Fruit fly (Drosophila melanogaster) whole organism, embryonic: ENCODE data around the gene CG33947.
A peak's percentile ranks its signal among the peaks of the same experiment; 100 is the strongest.

Experiments used
- Atf6 ChIP-seq: fragments of 200-800 bp; sonication (Bioruptor generic); IDR thresholded peaks from 2 replicates; pipeline ENCODE4 v1.3.6; 2022; ENCODE audit warnings: missing biosample characterization, missing genetic modification characterization
- CG1024 ChIP-seq: fragments of 200-800 bp; sonication (Bioruptor generic); IDR thresholded peaks from 2 replicates; pipeline ENCODE4 v1.3.6; 2022; ENCODE audit warnings: missing biosample characterization, missing genetic modification characterization
- CG10543 ChIP-seq: fragments of 200-800 bp; sonication (Bioruptor generic); optimal IDR thresholded peaks from 3 replicates; lab custom pipeline; 2017; ENCODE audit warnings: missing biosample characterization, mild to moderate bottlenecking, missing genetic modification characterization, moderate library complexity
- CG10979 ChIP-seq: fragments of 200-800 bp; sonication (Bioruptor generic); optimal IDR thresholded peaks from 2 replicates; lab custom pipeline; 2018; ENCODE audit warnings: missing biosample characterization, mild to moderate bottlenecking, missing genetic modification characterization, moderate library complexity
- CG11085 ChIP-seq: fragments of 200-800 bp; sonication (Bioruptor generic); IDR thresholded peaks from 2 replicates; pipeline ENCODE4 v1.3.6; 2022; ENCODE audit warnings: missing biosample characterization, missing genetic modification characterization
- CG11696 ChIP-seq: fragments of 200-800 bp; sonication (Bioruptor generic); IDR thresholded peaks from 2 replicates; pipeline ENCODE4 v1.3.6; 2022; ENCODE audit warnings: missing biosample characterization, missing genetic modification characterization
- CG12659 ChIP-seq: fragments of 200-800 bp; sonication (Bioruptor generic); optimal IDR thresholded peaks from 3 replicates; lab custom pipeline; 2017; ENCODE audit warnings: mild to moderate bottlenecking, missing biosample characterization, missing genetic modification reagents, missing genetic modification characterization
- CG18599 ChIP-seq: fragments of 200-800 bp; sonication (Bioruptor generic); optimal IDR thresholded peaks from 3 replicates; lab custom pipeline; 2017; ENCODE audit warnings: missing biosample characterization, missing genetic modification characterization, mild to moderate bottlenecking, moderate library complexity, missing genetic modification reagents
- CG18764 ChIP-seq: fragments of 200-800 bp; sonication (Bioruptor generic); optimal IDR thresholded peaks from 3 replicates; lab custom pipeline; 2016; ENCODE audit warnings: missing biosample characterization, missing genetic modification characterization
- CG31365 ChIP-seq: fragments of 200-800 bp; sonication (Bioruptor generic); optimal IDR thresholded peaks from 2 replicates; lab custom pipeline; 2018; ENCODE audit warnings: missing biosample characterization, mild to moderate bottlenecking, missing genetic modification characterization
- CG3407 ChIP-seq: fragments of 200-800 bp; sonication (Bioruptor generic); optimal IDR thresholded peaks from 2 replicates; lab custom pipeline; 2018; ENCODE audit warnings: missing biosample characterization, mild to moderate bottlenecking, missing genetic modification characterization
- CG3847 ChIP-seq: fragments of 200-800 bp; sonication (Bioruptor generic); IDR thresholded peaks from 2 replicates; pipeline ENCODE4 v1.3.6; 2022; ENCODE audit warnings: missing biosample characterization, missing genetic modification characterization
- CG6254 ChIP-seq: fragments of 200-800 bp; sonication (Bioruptor generic); optimal IDR thresholded peaks from 3 replicates; lab custom pipeline; 2017; ENCODE audit warnings: mild to moderate bottlenecking, missing biosample characterization, missing genetic modification reagents, missing genetic modification characterization
- CG7357 ChIP-seq: fragments of 200-800 bp; sonication (Bioruptor generic); IDR thresholded peaks from 3 replicates; pipeline ENCODE4 v1.3.6; 2022; ENCODE audit warnings: missing biosample characterization, missing genetic modification characterization
- CG7786 ChIP-seq: fragments of 200-800 bp; sonication (Bioruptor generic); optimal IDR thresholded peaks from 2 replicates; lab custom pipeline; 2016; ENCODE audit warnings: missing biosample characterization, missing genetic modification characterization
- CG7963 ChIP-seq: fragments of 200-800 bp; sonication (Bioruptor generic); IDR thresholded peaks from 3 replicates; pipeline ENCODE4 v1.3.6; 2022; ENCODE audit warnings: missing biosample characterization, missing genetic modification characterization; ENCODE audit not compliant: partially characterized antibody
- CG8290 ChIP-seq, 3 experiments: fragments of 200-800 bp; sonication (Bioruptor generic); optimal IDR thresholded peaks; 2 replicates each; lab custom pipeline; 2016 to 2019; ENCODE audit warnings: missing biosample characterization in 3 of 3, missing genetic modification characterization in 3 of 3, mild to moderate bottlenecking in 2 of 3, moderate library complexity in 1 of 3
- CHES-1-like ChIP-seq: fragments of 200-800 bp; sonication (Bioruptor generic); optimal IDR thresholded peaks from 2 replicates; lab custom pipeline; 2016; ENCODE audit warnings: missing biosample characterization, missing genetic modification characterization
- Deaf1 ChIP-seq: fragments of 200-800 bp; optimal IDR thresholded peaks from 3 replicates; lab custom pipeline; 2019; ENCODE audit warnings: missing biosample characterization, mild to moderate bottlenecking, missing genetic modification characterization, moderate library complexity
- Doc2 ChIP-seq: fragments of 200-800 bp; sonication (Bioruptor generic); IDR thresholded peaks from 2 replicates; pipeline ENCODE4 v1.3.6; 2022; ENCODE audit warnings: missing biosample characterization, missing genetic modification characterization
- Dp ChIP-seq: fragments of 200-800 bp; sonication (Bioruptor generic); optimal IDR thresholded peaks from 2 replicates; lab custom pipeline; 2018; ENCODE audit warnings: missing biosample characterization, mild to moderate bottlenecking, missing genetic modification characterization, moderate library complexity
- H15 ChIP-seq: fragments of 200-800 bp; sonication (Bioruptor generic); IDR thresholded peaks from 3 replicates; pipeline ENCODE4 v1.3.6; 2022; ENCODE audit warnings: missing biosample characterization, missing genetic modification characterization
- Hey ChIP-seq: fragments of 200-800 bp; sonication (Bioruptor generic); optimal IDR thresholded peaks from 3 replicates; lab custom pipeline; 2018; ENCODE audit warnings: missing biosample characterization, mild to moderate bottlenecking, missing genetic modification characterization
- Hsf ChIP-seq: fragments of 200-800 bp; sonication (Bioruptor generic); optimal IDR thresholded peaks from 3 replicates; lab custom pipeline; 2016; ENCODE audit warnings: missing biosample characterization, missing genetic modification characterization
- MESR4 ChIP-seq: fragments of 200-800 bp; sonication (Bioruptor generic); optimal IDR thresholded peaks from 2 replicates; lab custom pipeline; 2018; ENCODE audit warnings: missing biosample characterization, mild to moderate bottlenecking, missing genetic modification characterization, moderate library complexity
- Mes4 ChIP-seq: fragments of 200-800 bp; sonication (Bioruptor generic); optimal IDR thresholded peaks from 2 replicates; lab custom pipeline; 2016; ENCODE audit warnings: missing biosample characterization, missing genetic modification characterization
- NC2β ChIP-seq: fragments of 200-800 bp; sonication (Bioruptor generic); optimal IDR thresholded peaks from 2 replicates; lab custom pipeline; 2016; ENCODE audit warnings: missing biosample characterization, missing genetic modification characterization
- NK7.1 ChIP-seq: fragments of 200-800 bp; sonication (Bioruptor generic); optimal IDR thresholded peaks from 3 replicates; lab custom pipeline; 2016; ENCODE audit warnings: missing biosample characterization, missing genetic modification characterization
- Rfx ChIP-seq: fragments of 200-800 bp; sonication (Bioruptor generic); IDR thresholded peaks from 2 replicates; pipeline ENCODE4 v1.3.6; 2022; ENCODE audit warnings: missing biosample characterization, missing genetic modification characterization
- Six4 ChIP-seq: fragments of 200-800 bp; sonication (Bioruptor generic); optimal IDR thresholded peaks from 2 replicates; lab custom pipeline; 2016; ENCODE audit warnings: missing biosample characterization, missing genetic modification characterization
- Sox100B ChIP-seq: fragments of 200-800 bp; sonication (Bioruptor generic); optimal IDR thresholded peaks from 3 replicates; lab custom pipeline; 2018; ENCODE audit warnings: missing biosample characterization, mild to moderate bottlenecking, missing genetic modification characterization
- ac ChIP-seq: fragments of 200-800 bp; sonication (Bioruptor generic); optimal IDR thresholded peaks from 3 replicates; lab custom pipeline; 2017; ENCODE audit warnings: missing biosample characterization, mild to moderate bottlenecking, missing genetic modification characterization
- bcd ChIP-seq: fragments of 200-800 bp; sonication (Bioruptor generic); optimal IDR thresholded peaks from 2 replicates; lab custom pipeline; 2017; ENCODE audit warnings: missing biosample characterization, mild to moderate bottlenecking, missing genetic modification characterization
- bigmax ChIP-seq: fragments of 200-800 bp; sonication (Bioruptor generic); optimal IDR thresholded peaks from 2 replicates; lab custom pipeline; 2018; ENCODE audit warnings: missing biosample characterization, mild to moderate bottlenecking, missing genetic modification characterization
- cato ChIP-seq: fragments of 200-800 bp; sonication (Bioruptor generic); optimal IDR thresholded peaks from 2 replicates; lab custom pipeline; 2016; ENCODE audit warnings: missing biosample characterization, missing genetic modification characterization, borderline replicate concordance
- caup ChIP-seq: fragments of 200-800 bp; sonication (Bioruptor generic); optimal IDR thresholded peaks from 3 replicates; lab custom pipeline; 2017; ENCODE audit warnings: missing biosample characterization, mild to moderate bottlenecking, missing genetic modification characterization, moderate library complexity; ENCODE audit not compliant: severe bottlenecking
- danr ChIP-seq: fragments of 200-800 bp; sonication (Bioruptor generic); IDR thresholded peaks from 2 replicates; pipeline ENCODE4 v1.3.6; 2022; ENCODE audit warnings: missing biosample characterization, missing genetic modification characterization
- dm ChIP-seq: fragments of 200-800 bp; sonication (Bioruptor generic); optimal IDR thresholded peaks from 3 replicates; lab custom pipeline; 2016; ENCODE audit warnings: missing biosample characterization, missing genetic modification characterization
- ewg ChIP-seq: fragments of 200-800 bp; sonication (Bioruptor generic); optimal IDR thresholded peaks from 3 replicates; lab custom pipeline; 2017; ENCODE audit warnings: mild to moderate bottlenecking, missing biosample characterization, missing genetic modification reagents, missing genetic modification characterization
- exex ChIP-seq: fragments of 200-800 bp; sonication (Bioruptor generic); optimal IDR thresholded peaks from 4 replicates; lab custom pipeline; 2018; ENCODE audit warnings: missing biosample characterization, mild to moderate bottlenecking, missing genetic modification characterization, moderate library complexity
- gem ChIP-seq: fragments of 200-800 bp; sonication (Bioruptor generic); optimal IDR thresholded peaks from 2 replicates; lab custom pipeline; 2019; ENCODE audit warnings: missing biosample characterization, mild to moderate bottlenecking, missing genetic modification characterization, moderate library complexity
- gsb ChIP-seq: fragments of 200-800 bp; sonication (Bioruptor generic); IDR thresholded peaks from 2 replicates; pipeline ENCODE4 v1.3.6; 2022; ENCODE audit warnings: missing biosample characterization, missing genetic modification characterization
- gt ChIP-seq: fragments of 200-800 bp; sonication (Bioruptor generic); IDR thresholded peaks from 2 replicates; pipeline ENCODE4 v1.3.6; 2022; ENCODE audit warnings: missing biosample characterization, missing genetic modification characterization
- h ChIP-seq: fragments of >200 bp; optimal IDR thresholded peaks from 2 replicates; lab custom pipeline; 2017
- pfk ChIP-seq: fragments of 200-800 bp; sonication (Bioruptor generic); optimal IDR thresholded peaks from 2 replicates; lab custom pipeline; 2018; ENCODE audit warnings: missing biosample characterization, mild to moderate bottlenecking, missing genetic modification characterization, moderate library complexity
- pnt ChIP-seq: fragments of 200-800 bp; sonication (Bioruptor generic); optimal IDR thresholded peaks from 3 replicates; lab custom pipeline; 2016; ENCODE audit warnings: missing biosample characterization, missing genetic modification characterization
- sens ChIP-seq: fragments of 200-800 bp; sonication (Bioruptor generic); peaks from one replicate; lab custom pipeline; 2016; ENCODE audit warnings: missing biosample characterization, missing genetic modification characterization
- sim ChIP-seq: fragments of 200-800 bp; sonication (Bioruptor generic); IDR thresholded peaks from 2 replicates; pipeline ENCODE4 v1.3.6; 2022; ENCODE audit warnings: missing biosample characterization, missing genetic modification characterization
- slp2 ChIP-seq: fragments of 200-800 bp; sonication (Bioruptor generic); optimal IDR thresholded peaks from 2 replicates; lab custom pipeline; 2016; ENCODE audit warnings: missing biosample characterization, missing genetic modification characterization
- wdn ChIP-seq: fragments of 200-800 bp; sonication (Bioruptor generic); IDR thresholded peaks from 2 replicates; pipeline ENCODE4 v1.3.6; 2022; ENCODE audit warnings: missing biosample characterization, missing genetic modification characterization

The CG33947 gene

DNA sequence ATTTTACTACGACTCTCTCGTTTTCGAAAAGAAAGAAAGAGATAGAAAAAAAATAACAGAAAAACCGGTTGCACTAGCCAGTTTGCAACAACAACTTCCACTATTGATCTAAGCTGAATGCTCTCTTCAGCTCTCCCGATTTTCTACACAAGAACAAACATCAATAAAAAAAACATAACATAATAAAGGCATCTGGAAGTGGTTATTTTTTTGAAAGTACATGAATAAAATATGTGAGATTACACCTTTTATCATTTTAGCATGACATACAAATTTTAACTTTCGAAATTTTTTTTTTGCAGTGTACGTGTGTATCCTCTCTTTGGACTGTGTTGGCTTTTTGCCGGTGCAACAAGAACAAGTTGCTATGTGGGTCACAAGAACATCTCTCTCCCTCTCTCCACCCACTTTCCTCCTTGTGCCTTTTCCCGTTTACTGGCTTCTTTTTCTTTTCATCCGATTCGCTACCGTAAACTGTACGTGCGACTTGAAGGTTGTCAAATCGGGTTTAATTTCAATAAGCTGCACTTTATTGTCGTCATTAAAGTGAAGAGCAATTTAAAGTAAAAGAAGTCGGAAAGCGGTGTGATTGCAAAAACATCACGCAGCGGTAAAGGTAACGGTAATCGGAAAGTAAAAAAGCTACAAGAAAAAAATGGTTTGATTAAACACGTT lies 11.6 kb upstream of the CG33947 start (continued):
- peak; percentile 90 for TF ChIP-seq ac (GFP tag; lab: Kevin White, UChicago)
- TF ChIP-seq pfk (GFP tag; lab: Kevin White, UChicago): peak; percentile 24
- peak; percentile 96 for TF ChIP-seq pnt (GFP tag; lab: Kevin White, UChicago)
- TF ChIP-seq MESR4 (GFP tag; lab: Kevin White, UChicago): peak; percentile 56
- peak; percentile 96 for TF ChIP-seq CG12659 (GFP tag; lab: Kevin White, UChicago)
- TF ChIP-seq CG11085 (GFP tag; lab: Robert Waterston, UW): peak; percentile 82
- TF ChIP-seq Dp: peak; percentile 12
- peak; percentile 93 for TF ChIP-seq Atf6 (GFP tag; lab: Robert Waterston, UW)
- peak; percentile 98 for TF ChIP-seq Mes4 (GFP tag; lab: Kevin White, UChicago)
- TF ChIP-seq CG18764 (GFP tag; lab: Kevin White, UChicago): peak; percentile 96
- TF ChIP-seq caup (GFP tag; lab: Kevin White, UChicago): peak; percentile 92
- peak; percentile 89 for TF ChIP-seq danr
- TF ChIP-seq CG18599 (GFP tag; lab: Kevin White, UChicago): peak; percentile 92
- peak; percentile 99 for TF ChIP-seq CG10979 (tag; lab: Kevin White, UChicago)
- peak; percentile 82 for TF ChIP-seq gsb (GFP tag; lab: Robert Waterston, UW)
- TF ChIP-seq Doc2 (GFP tag; lab: Robert Waterston, UW): peak; percentile 80
- TF ChIP-seq CHES-1-like (GFP tag; lab: Kevin White, UChicago): peak; percentile 97
- TF ChIP-seq NC2β: peak; percentile 97
- TF ChIP-seq dm (GFP tag; lab: Kevin White, UChicago): peak; percentile 94
- peak; percentile 95 for TF ChIP-seq bcd (GFP tag; lab: Kevin White, UChicago)
- peak; percentile 96 for TF ChIP-seq Six4 (GFP tag; lab: Kevin White, UChicago)
- peak; percentile 28 for TF ChIP-seq bigmax (GFP tag; lab: Kevin White, UChicago)
- TF ChIP-seq H15: peak; percentile 95
- TF ChIP-seq sens (GFP tag; lab: Kevin White, UChicago): peak; percentile 100
- TF ChIP-seq h (lab: Kevin White, UChicago): no peak
- no peak for TF ChIP-seq CG7963 (GFP tag; lab: Robert Waterston, UW)
- peak; percentile 94 for TF ChIP-seq CG3407
- TF ChIP-seq CG7357 (GFP tag; lab: Robert Waterston, UW): peak; percentile 87; the same call in 2 of the 3 replicates
- peak; percentile 40 for TF ChIP-seq Hey (tag; lab: Kevin White, UChicago)
- peak; percentile 94 for TF ChIP-seq CG7786 (GFP tag; lab: Kevin White, UChicago)
- TF ChIP-seq CG3847 (GFP tag; lab: Robert Waterston, UW): peak; percentile 90
- TF ChIP-seq NK7.1: peak; percentile 95
- TF ChIP-seq CG31365: peak; percentile 76
- TF ChIP-seq slp2 (GFP tag; lab: Kevin White, UChicago): peak; percentile 96
- peak; percentile 93 for TF ChIP-seq ewg (GFP tag; lab: Kevin White, UChicago)
- peak; percentile 95 for TF ChIP-seq CG8290 (GFP tag; optimal IDR thresholded peaks at IDR 0.05; lab: Kevin White, UChicago)
- TF ChIP-seq CG8290 (tag; optimal IDR thresholded peaks at IDR 0.05; lab: Kevin White, UChicago): peak in 1 of 2 experiments; percentile 77
- peak; percentile 95 for TF ChIP-seq Rfx (GFP tag; lab: Robert Waterston, UW)
- TF ChIP-seq Deaf1 (tag; lab: Kevin White, UChicago): no peak
- peak; percentile 83 for TF ChIP-seq gt (GFP tag; lab: Robert Waterston, UW)
- peak; percentile 95 for TF ChIP-seq cato (GFP tag; lab: Kevin White, UChicago)
- TF ChIP-seq CG11696 (GFP tag; lab: Robert Waterston, UW): peak; percentile 87
- peak; percentile 97 for TF ChIP-seq Hsf (GFP tag; lab: Kevin White, UChicago)
- peak; percentile 96 for TF ChIP-seq sim (GFP tag; lab: Robert Waterston, UW)
- TF ChIP-seq wdn (GFP tag; lab: Robert Waterston, UW): peak; percentile 84
- peak; percentile 98 for TF ChIP-seq gem (tag; lab: Kevin White, UChicago)
- peak; percentile 96 for TF ChIP-seq CG6254 (GFP tag; lab: Kevin White, UChicago)
- TF ChIP-seq CG1024 (GFP tag; lab: Robert Waterston, UW): peak; percentile 94
- TF ChIP-seq exex (tag; lab: Kevin White, UChicago): peak; percentile 22
- peak; percentile 66 for TF ChIP-seq CG10543
- TF ChIP-seq Sox100B (GFP tag; lab: Kevin White, UChicago): peak; percentile 96
